Worm (Caenorhabditis elegans) whole organism, L4 larva: ENCODE results near the gene lir-2.

Source experiments
- D1046.2 ChIP-seq: fragments of 200-800 bp; sonication (Bioruptor generic); IDR thresholded peaks from 2 replicates; pipeline ENCODE4 v1.3.6; 2022; ENCODE audit warnings: missing genetic modification characterization, missing compliant biosample characterization
- F37D6.2 ChIP-seq: sonication (generic microtip); optimal IDR thresholded peaks from 2 replicates; lab custom pipeline; 2016; ENCODE audit warnings: mild to moderate bottlenecking, missing genetic modification characterization, missing compliant biosample characterization
- F44E2.7 ChIP-seq: fragments of 200-800 bp; sonication (Bioruptor generic); IDR thresholded peaks from 2 replicates; pipeline ENCODE4 v2.1.2; 2022; ENCODE audit warnings: missing genetic modification characterization, missing compliant biosample characterization
- R02D3.7 ChIP-seq: fragments of 150-350 bp; sonication (generic microtip); optimal IDR thresholded peaks from 3 replicates; lab custom pipeline; 2014; ENCODE audit warnings: missing biosample characterization, missing genetic modification characterization
- T20F7.1 ChIP-seq: fragments of 200-800 bp; sonication (Bioruptor generic); optimal IDR thresholded peaks from 2 replicates; lab custom pipeline; 2018; ENCODE audit warnings: mild to moderate bottlenecking, missing genetic modification characterization, missing compliant biosample characterization
- T26A8.4 ChIP-seq: fragments of 200-800 bp; sonication (Bioruptor generic); IDR thresholded peaks from 2 replicates; pipeline ENCODE4 v1.3.6; 2022; ENCODE audit warnings: missing genetic modification characterization, missing compliant biosample characterization
- ZK546.5 ChIP-seq, 2 experiments: sonication (generic microtip); optimal IDR thresholded peaks; 2 replicates each; lab custom pipeline; 2017; ENCODE audit warnings: missing biosample characterization in 2 of 2, missing genetic modification characterization in 2 of 2
- aha-1 ChIP-seq: fragments of 150-350 bp; peaks from one replicate; lab custom pipeline; 2014; ENCODE audit warnings: missing biosample characterization, missing genetic modification characterization
- arid-1 ChIP-seq: fragments of 200-800 bp; sonication (Bioruptor generic); conservative IDR thresholded peaks from 2 replicates; pipeline ENCODE4 v1.3.6; 2022; ENCODE audit warnings: missing genetic modification reagents, missing genetic modification characterization, missing compliant biosample characterization
- ceh-20 ChIP-seq: fragments of 200-800 bp; sonication (Bioruptor generic); IDR thresholded peaks from 2 replicates; pipeline ENCODE4 v1.3.6; 2022; ENCODE audit warnings: missing genetic modification reagents, missing genetic modification characterization, missing compliant biosample characterization
- ceh-32 ChIP-seq: sonication (generic microtip); optimal IDR thresholded peaks from 2 replicates; lab custom pipeline; 2016; ENCODE audit warnings: mild to moderate bottlenecking, missing genetic modification characterization, missing compliant biosample characterization; ENCODE audit not compliant: poor library complexity
- ceh-44 ChIP-seq: fragments of 200-800 bp; sonication (Bioruptor generic); IDR thresholded peaks from 2 replicates; pipeline ENCODE4 v1.3.6; 2022; ENCODE audit warnings: missing genetic modification reagents, missing genetic modification characterization, missing compliant biosample characterization
- ces-1 ChIP-seq: fragments of 150-350 bp; sonication (generic microtip); optimal IDR thresholded peaks from 4 replicates; lab custom pipeline; 2014; ENCODE audit warnings: missing biosample characterization, missing genetic modification reagents, missing genetic modification characterization
- cey-2 ChIP-seq: sonication (generic microtip); optimal IDR thresholded peaks from 3 replicates; lab custom pipeline; 2017; ENCODE audit warnings: missing genetic modification characterization, mild to moderate bottlenecking, missing compliant biosample characterization, antibody characterized with exemption, borderline replicate concordance; ENCODE audit not compliant: insufficient read depth
- ctbp-1 ChIP-seq: fragments of 200-800 bp; sonication (Bioruptor generic); IDR thresholded peaks from 2 replicates; pipeline ENCODE4 v1.3.6; 2022; ENCODE audit warnings: missing genetic modification reagents, missing genetic modification characterization, missing compliant biosample characterization
- daf-16 ChIP-seq, 3 experiments: sonication (generic microtip); optimal IDR thresholded peaks; 2 replicates each; lab custom pipeline; 2016 to 2017; ENCODE audit warnings: missing genetic modification characterization in 3 of 3, missing genetic modification reagents in 3 of 3, mild to moderate bottlenecking in 2 of 3, missing compliant biosample characterization in 2 of 3, missing biosample characterization in 1 of 3, moderate library complexity in 1 of 3
- daf-8 ChIP-seq: fragments of 200-800 bp; sonication (Bioruptor generic); IDR thresholded peaks from 2 replicates; pipeline ENCODE4 v1.3.6; 2022; ENCODE audit warnings: missing genetic modification characterization, missing compliant biosample characterization
- dmd-6 ChIP-seq: fragments of 200-800 bp; sonication (Bioruptor generic); IDR thresholded peaks from 2 replicates; pipeline ENCODE4 v1.3.6; 2022; ENCODE audit warnings: missing genetic modification reagents, missing genetic modification characterization, missing compliant biosample characterization
- dmd-8 ChIP-seq: fragments of 200-800 bp; sonication (Bioruptor generic); IDR thresholded peaks from 2 replicates; pipeline ENCODE4 v1.3.6; 2022; ENCODE audit warnings: missing genetic modification characterization, missing compliant biosample characterization
- egl-43 ChIP-seq: fragments of 200-800 bp; sonication (Bioruptor generic); IDR thresholded peaks from 2 replicates; pipeline ENCODE4 v1.3.6; 2022; ENCODE audit warnings: missing genetic modification reagents, missing genetic modification characterization, missing compliant biosample characterization
- hlh-11 ChIP-seq: fragments of 200-800 bp; sonication (Bioruptor generic); optimal IDR thresholded peaks from 2 replicates; lab custom pipeline; 2018; ENCODE audit warnings: mild to moderate bottlenecking, missing genetic modification characterization, missing compliant biosample characterization
- hlh-30 ChIP-seq: sonication (generic microtip); optimal IDR thresholded peaks from 2 replicates; lab custom pipeline; 2017; ENCODE audit warnings: antibody characterized with exemption, mild to moderate bottlenecking, missing genetic modification characterization, missing compliant biosample characterization; ENCODE audit not compliant: insufficient read depth
- hmg-1.1 ChIP-seq: fragments of 200-800 bp; sonication (Bioruptor generic); IDR thresholded peaks from 2 replicates; pipeline ENCODE4 v1.3.6; 2022; ENCODE audit warnings: missing genetic modification reagents, missing genetic modification characterization, missing compliant biosample characterization
- jun-1 ChIP-seq: fragments of 150-350 bp; optimal IDR thresholded peaks from 2 replicates; lab custom pipeline; 2014; ENCODE audit warnings: missing biosample characterization, missing genetic modification reagents, missing genetic modification characterization
- lir-3 ChIP-seq: sonication (generic microtip); optimal IDR thresholded peaks from 2 replicates; lab custom pipeline; 2016; ENCODE audit warnings: mild to moderate bottlenecking, missing genetic modification characterization, missing compliant biosample characterization
- madf-9 ChIP-seq: fragments of 200-800 bp; sonication (Bioruptor generic); conservative IDR thresholded peaks from 2 replicates; pipeline ENCODE4 v1.3.6; 2022; ENCODE audit warnings: missing genetic modification reagents, missing genetic modification characterization, missing compliant biosample characterization
- mdl-1 ChIP-seq, 2 experiments: fragments of 150-350 bp in 1 of 2; sonication (generic microtip) in 1 of 2; optimal IDR thresholded peaks; 2 replicates each; lab custom pipeline; 2014 to 2017; ENCODE audit warnings: missing biosample characterization in 2 of 2, missing genetic modification characterization in 2 of 2
- mxl-3 ChIP-seq: fragments of 200-800 bp; sonication (Bioruptor generic); optimal IDR thresholded peaks from 2 replicates; lab custom pipeline; 2018; ENCODE audit warnings: mild to moderate bottlenecking, missing genetic modification characterization, missing compliant biosample characterization
- nhr-102 ChIP-seq: sonication (generic microtip); optimal IDR thresholded peaks from 2 replicates; lab custom pipeline; 2016; ENCODE audit warnings: mild to moderate bottlenecking, missing genetic modification characterization, moderate library complexity, missing compliant biosample characterization
- nhr-111 ChIP-seq: fragments of 200-800 bp; sonication (Bioruptor generic); optimal IDR thresholded peaks from 2 replicates; lab custom pipeline; 2018; ENCODE audit warnings: mild to moderate bottlenecking, missing genetic modification characterization, missing compliant biosample characterization
- nhr-41 ChIP-seq: fragments of 200-800 bp; sonication (Bioruptor generic); IDR thresholded peaks from 2 replicates; pipeline ENCODE4 v1.3.6; 2022; ENCODE audit warnings: missing genetic modification reagents, missing genetic modification characterization, missing compliant biosample characterization
- nhr-48 ChIP-seq: sonication (generic microtip); optimal IDR thresholded peaks from 2 replicates; lab custom pipeline; 2016; ENCODE audit warnings: mild to moderate bottlenecking, missing genetic modification characterization, missing compliant biosample characterization
- nhr-6 ChIP-seq: fragments of 150-350 bp; optimal IDR thresholded peaks from 2 replicates; lab custom pipeline; 2014; ENCODE audit warnings: missing biosample characterization, missing genetic modification characterization
- nhr-76 ChIP-seq: fragments of 150-350 bp; optimal IDR thresholded peaks from 2 replicates; lab custom pipeline; 2014; ENCODE audit warnings: missing biosample characterization, missing genetic modification characterization
- php-3 ChIP-seq: fragments of 200-800 bp; sonication (Bioruptor generic); IDR thresholded peaks from 2 replicates; pipeline ENCODE4 v1.3.6; 2022; ENCODE audit warnings: missing genetic modification reagents, missing genetic modification characterization, missing compliant biosample characterization
- rbr-2 ChIP-seq: sonication (generic microtip); optimal IDR thresholded peaks from 2 replicates; lab custom pipeline; 2016; ENCODE audit warnings: missing genotype, missing genetic modification characterization, missing compliant biosample characterization
- sdz-12 ChIP-seq: fragments of 200-800 bp; sonication (Bioruptor generic); optimal IDR thresholded peaks from 2 replicates; lab custom pipeline; 2018; ENCODE audit warnings: mild to moderate bottlenecking, missing genetic modification characterization, missing compliant biosample characterization
- set-16 ChIP-seq: fragments of 200-800 bp; sonication (Bioruptor generic); IDR thresholded peaks from 2 replicates; pipeline ENCODE4 v1.3.6; 2022; ENCODE audit warnings: missing genetic modification reagents, missing genetic modification characterization, missing compliant biosample characterization
- snpc-1.2 ChIP-seq: fragments of 200-800 bp; sonication (Bioruptor generic); IDR thresholded peaks from 2 replicates; pipeline ENCODE4 v1.3.6; 2022; ENCODE audit warnings: missing genetic modification reagents, missing genetic modification characterization, missing compliant biosample characterization
- tra-1 ChIP-seq: fragments of 200-800 bp; sonication (Bioruptor generic); IDR thresholded peaks from 2 replicates; pipeline ENCODE4 v1.3.6; 2022; ENCODE audit warnings: missing genetic modification reagents, missing genetic modification characterization, missing compliant biosample characterization
- unc-39 ChIP-seq: sonication (generic microtip); optimal IDR thresholded peaks from 2 replicates; lab custom pipeline; 2017; ENCODE audit warnings: missing biosample characterization, missing genetic modification characterization
- unc-62 ChIP-seq, 3 experiments: fragments of 150-350 bp in 1 of 3; sonication (generic microtip); optimal IDR thresholded peaks in 2 of 3; peaks in 1 of 3; 1 replicate in 1 of 3; 2 replicates in 2 of 3; lab custom pipeline; 2014 to 2017; ENCODE audit warnings: missing biosample characterization in 3 of 3, missing genetic modification characterization in 3 of 3, missing genetic modification reagents in 3 of 3, missing genotype in 1 of 3
- vab-7 ChIP-seq: fragments of 200-800 bp; sonication (Bioruptor generic); IDR thresholded peaks from 2 replicates; pipeline ENCODE4 v1.3.6; 2022; ENCODE audit warnings: missing genetic modification reagents, missing genetic modification characterization, missing compliant biosample characterization

lir-2 gene

ce11 chrII:7624995-7625394, 42.1 kb upstream of the lir-2 start:
- 0 out of 2 replicates have a peak, but pooled peaks have one; percentile 31 for TF ChIP-seq egl-43 (GFP tag; lab: Robert Waterston, UW)
- TF ChIP-seq unc-62 (GFP tag; optimal IDR thresholded peaks at IDR 0.05 in 1 of 2; lab: Kevin White, UChicago), result peak in 1 of 2 experiments; percentile 49
- TF ChIP-seq unc-62 (tag; optimal IDR thresholded peaks at IDR 0.05; lab: Kevin White, UChicago), result no peak
- no peak for TF ChIP-seq sdz-12
- peak; percentile 25 for TF ChIP-seq ces-1 (GFP tag; lab: Kevin White, UChicago)
- TF ChIP-seq vab-7, result 0 out of 2 replicates have a peak, but pooled peaks have one; percentile 30
- no peak for TF ChIP-seq nhr-102 (tag; lab: Kevin White, UChicago)
- TF ChIP-seq lir-3 (tag; lab: Kevin White, UChicago), result no peak
- no peak for TF ChIP-seq ceh-44
- no peak for TF ChIP-seq F44E2.7 (GFP tag; lab: Robert Waterston, UW)

- TF ChIP-seq rbr-2 (tag; lab: Kevin White, UChicago) (no peak), hlh-30 (tag; lab: Kevin White, UChicago) (peak; percentile 53), unc-39 (tag; lab: Kevin White, UChicago) (no peak), nhr-76 (tag; lab: Kevin White, UChicago) (no peak), mxl-3 (peak; percentile 21), nhr-6 (tag; lab: Kevin White, UChicago) (no peak)
These were observed 38.4 kb upstream of the lir-2 start for ce11 chrII:7628640-7629039.

- no peak for TF ChIP-seq nhr-41 (GFP tag; lab: Robert Waterston, UW)
- TF ChIP-seq aha-1 (tag; lab: Kevin White, UChicago), result peak; percentile 93
These were observed 37.0 kb upstream of the lir-2 start for ce11 chrII:7630052-7630451.

- peak; percentile 62 for TF ChIP-seq nhr-48 (tag; lab: Kevin White, UChicago)
- no peak for TF ChIP-seq daf-8 (GFP tag; lab: Robert Waterston, UW)
- no peak for TF ChIP-seq T26A8.4 (GFP tag; lab: Robert Waterston, UW)
- no peak for TF ChIP-seq arid-1 (GFP tag; lab: Robert Waterston, UW)
- TF ChIP-seq mxl-3, result peak; percentile 41
- TF ChIP-seq snpc-1.2 (GFP tag; lab: Robert Waterston, UW), result no peak
- TF ChIP-seq hlh-30 (tag; lab: Kevin White, UChicago), result no peak
- TF ChIP-seq ceh-32, result no peak
- no peak for TF ChIP-seq dmd-8 (GFP tag; lab: Robert Waterston, UW)
- TF ChIP-seq ZK546.5 (tag; optimal IDR thresholded peaks at IDR 0.05; lab: Kevin White, UChicago), result no peak
- no peak for TF ChIP-seq D1046.2
- TF ChIP-seq ceh-20 (GFP tag; lab: Robert Waterston, UW), result no peak
- TF ChIP-seq daf-16 (GFP tag; optimal IDR thresholded peaks at IDR 0.05; lab: Kevin White, UChicago), result no peak
- no peak for TF ChIP-seq daf-16 (tag; optimal IDR thresholded peaks at IDR 0.05; lab: Kevin White, UChicago)
- TF ChIP-seq hmg-1.1 (GFP tag; lab: Robert Waterston, UW), result no peak
- TF ChIP-seq F37D6.2 (tag; lab: Kevin White, UChicago), result no peak
- TF ChIP-seq dmd-6 (GFP tag; lab: Robert Waterston, UW), result peak; percentile 23; the same call in 1 of the 2 replicates
- TF ChIP-seq tra-1 (GFP tag; lab: Robert Waterston, UW), result no peak
- TF ChIP-seq cey-2 (tag; lab: Kevin White, UChicago), result peak; percentile 69
- no peak for TF ChIP-seq jun-1 (tag; lab: Kevin White, UChicago)
- no peak for TF ChIP-seq set-16 (GFP tag; lab: Robert Waterston, UW)
- no peak for TF ChIP-seq nhr-111 (GFP tag; lab: Kevin White, UChicago)
- no peak for TF ChIP-seq rbr-2 (tag; lab: Kevin White, UChicago)
- peak; percentile 12 for TF ChIP-seq hlh-11 (tag; lab: Kevin White, UChicago)
- TF ChIP-seq ctbp-1, result 0 out of 2 replicates have a peak, but pooled peaks have one; percentile 14
- TF ChIP-seq mdl-1 (tag; optimal IDR thresholded peaks at IDR 0.05; lab: Kevin White, UChicago), result peak; percentile 3 to 70
- no peak for TF ChIP-seq php-3 (GFP tag; lab: Robert Waterston, UW)
- no peak for TF ChIP-seq nhr-41 (GFP tag; lab: Robert Waterston, UW)
- TF ChIP-seq madf-9 (GFP tag; lab: Robert Waterston, UW), result no peak
- TF ChIP-seq R02D3.7 (tag; lab: Kevin White, UChicago), result no peak
- TF ChIP-seq lir-3 (tag; lab: Kevin White, UChicago), result no peak
- no peak for TF ChIP-seq T20F7.1
- TF ChIP-seq nhr-6 (tag; lab: Kevin White, UChicago), result no peak
These were observed 35.9 kb upstream of the lir-2 start for ce11 chrII:7631171-7631570.
